Fruit fly (Drosophila melanogaster): Measurements from ENCODE around the gene Hmu.

Hmu gene

DNA sequence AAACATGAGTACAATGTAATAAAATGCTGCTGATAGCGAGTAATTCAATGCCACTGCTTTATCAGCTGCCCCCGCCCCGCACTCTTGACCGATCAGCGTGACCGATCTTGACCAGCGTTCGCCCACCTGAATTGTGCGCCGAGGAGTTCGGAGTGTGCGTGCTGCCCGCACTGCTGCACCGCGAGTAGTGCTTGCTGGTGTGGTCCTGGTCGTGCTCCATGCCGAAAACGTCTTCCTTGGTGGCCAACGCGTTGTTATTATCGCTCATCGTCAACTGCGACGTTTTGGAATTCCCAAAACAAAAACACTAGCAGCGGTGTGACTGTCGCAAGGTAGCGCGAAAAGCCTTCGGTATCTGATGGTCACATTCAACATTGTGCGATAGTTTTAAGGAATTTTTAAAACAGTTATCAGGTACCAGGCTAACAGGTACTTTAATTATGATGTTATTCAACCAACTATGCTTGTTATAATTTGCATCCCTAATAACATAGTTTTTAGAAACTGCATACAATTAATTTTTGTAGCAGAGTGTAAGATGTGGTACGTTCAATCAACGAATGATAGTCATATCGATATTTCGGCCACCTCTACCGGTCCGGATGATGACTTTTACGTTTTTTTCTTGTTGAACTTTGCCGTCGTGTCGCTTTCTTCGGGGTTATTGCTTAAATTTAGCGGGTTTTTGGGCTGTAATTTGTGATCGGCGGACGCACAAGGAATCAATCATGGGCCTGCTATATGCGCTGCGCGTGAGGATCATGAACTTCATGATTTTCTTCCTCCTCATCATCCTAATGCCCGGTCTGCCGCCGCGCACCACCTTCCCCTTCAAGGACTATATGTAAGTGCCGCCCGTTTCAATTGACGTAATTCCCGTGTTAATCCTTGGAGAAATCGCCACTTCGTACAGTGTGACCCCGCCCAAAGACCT, at the start of gene Hmu, which contains the start of gene bigmax (continued):
- TF ChIP-seq Sox102F (GFP tag; optimal IDR thresholded peaks at IDR 0.05) (no peak), vri (GFP tag; optimal IDR thresholded peaks at IDR 0.05) (peak; percentile 68), CG15336 (GFP tag; IDR thresholded peaks at IDR 0.05) (peak; percentile 40; the same call in 1 of the 2 replicates), cyc (GFP tag; optimal IDR thresholded peaks at IDR 0.05) (peak; percentile 83), fkh (GFP tag; optimal IDR thresholded peaks at IDR 0.05) (peak; percentile 31), Smox (GFP tag; optimal IDR thresholded peaks at IDR 0.05) (peak; percentile 79), CG3032 (tag; optimal IDR thresholded peaks at IDR 0.05) (peak; percentile 73), CG8632 (GFP tag; optimal IDR thresholded peaks at IDR 0.05) (peak; percentile 58), esn (GFP tag; optimal IDR thresholded peaks at IDR 0.05) (peak; percentile 85), Blimp-1 (GFP tag; optimal IDR thresholded peaks at IDR 0.05) (no peak)

DNA sequence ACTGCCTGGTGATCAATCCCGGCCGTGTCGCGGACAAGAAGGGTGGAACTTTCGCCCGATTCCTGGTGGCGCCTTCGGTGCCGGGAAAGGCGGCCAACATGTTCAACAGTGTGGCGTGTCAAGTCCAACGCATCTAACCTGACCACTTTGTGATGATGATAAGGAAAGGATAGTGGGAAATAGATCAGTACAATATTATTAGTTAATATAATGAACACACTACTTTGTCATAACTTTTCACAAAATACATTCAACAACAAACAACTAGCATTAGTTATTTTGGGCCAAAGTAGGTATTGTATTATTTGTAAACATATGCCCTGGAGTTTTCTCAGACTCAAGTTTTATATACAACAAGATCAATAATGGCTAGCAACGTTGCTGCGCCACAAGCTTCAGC, 47.6 kb upstream of the Hmu start, which contains the start of gene CG17991:
Gene CG17991 (plus strand): TSS at position 301 of the 400 bp plus-strand sequence.
- no peak for TF ChIP-seq Ets96B (tag; optimal IDR thresholded peaks at IDR 0.05)
- no peak for TF ChIP-seq Hr4 (GFP tag; optimal IDR thresholded peaks at IDR 0.05)
- no peak for TF ChIP-seq spab (GFP tag; optimal IDR thresholded peaks at IDR 0.05)
- TF ChIP-seq CG11762 (GFP tag; optimal IDR thresholded peaks at IDR 0.05; ENCODE audit: insufficient read depth) = no peak
- TF ChIP-seq CG4318 (GFP tag; optimal IDR thresholded peaks at IDR 0.05) = no peak
- no peak for TF ChIP-seq fd59A (GFP tag; optimal IDR thresholded peaks at IDR 0.05)
- TF ChIP-seq CG31627 (GFP tag; optimal IDR thresholded peaks at IDR 0.05) = no peak
- no peak for TF ChIP-seq CG15336 (GFP tag; IDR thresholded peaks at IDR 0.05)
- TF ChIP-seq fkh (GFP tag; optimal IDR thresholded peaks at IDR 0.05) = no peak
- no peak for TF ChIP-seq CG10631 (GFP tag; optimal IDR thresholded peaks at IDR 0.05)
- TF ChIP-seq topi (GFP tag; optimal IDR thresholded peaks at IDR 0.05) = no peak
- TF ChIP-seq Hr38 (GFP tag; optimal IDR thresholded peaks at IDR 0.05) = no peak
- no peak for TF ChIP-seq Lpt (GFP tag; optimal IDR thresholded peaks at IDR 0.05)
- no peak for TF ChIP-seq Smox (GFP tag; optimal IDR thresholded peaks at IDR 0.05)
- no peak for TF ChIP-seq dsx (GFP tag; optimal IDR thresholded peaks at IDR 0.05; ENCODE audit: poor library complexity, severe bottlenecking)

DNA sequence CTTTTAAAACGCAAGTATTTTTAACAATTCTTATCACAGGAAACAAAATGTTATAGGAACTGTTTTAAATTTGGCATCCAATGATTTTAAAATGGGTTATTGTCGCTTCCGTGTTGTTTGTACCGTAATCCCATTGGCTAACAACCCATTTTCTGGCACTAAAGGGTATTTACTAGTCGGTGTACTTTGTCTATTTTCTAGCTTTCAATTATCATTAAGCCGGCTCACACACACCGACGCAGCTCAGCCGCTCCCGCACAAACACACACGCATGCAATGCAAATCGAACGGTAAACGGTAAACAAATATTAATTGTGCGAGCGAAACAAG, 44.2 kb upstream of the Hmu start:
- TF ChIP-seq esn (GFP tag; optimal IDR thresholded peaks at IDR 0.05) = peak; percentile 3
- TF ChIP-seq CG15336 (GFP tag; IDR thresholded peaks at IDR 0.05) = no peak
- TF ChIP-seq lz (GFP tag; optimal IDR thresholded peaks at IDR 0.05) = peak; percentile 5
- TF ChIP-seq spab (GFP tag; optimal IDR thresholded peaks at IDR 0.05) = no peak
- TF ChIP-seq Met (GFP tag; optimal IDR thresholded peaks at IDR 0.05) = no peak
- TF ChIP-seq CG16779 (tag; optimal IDR thresholded peaks at IDR 0.05) = no peak
- TF ChIP-seq CG4318 (GFP tag; optimal IDR thresholded peaks at IDR 0.05) = no peak
- no peak for TF ChIP-seq CG8319 (GFP tag; optimal IDR thresholded peaks at IDR 0.05)
- TF ChIP-seq fkh (GFP tag; optimal IDR thresholded peaks at IDR 0.05) = peak; percentile 89

DNA sequence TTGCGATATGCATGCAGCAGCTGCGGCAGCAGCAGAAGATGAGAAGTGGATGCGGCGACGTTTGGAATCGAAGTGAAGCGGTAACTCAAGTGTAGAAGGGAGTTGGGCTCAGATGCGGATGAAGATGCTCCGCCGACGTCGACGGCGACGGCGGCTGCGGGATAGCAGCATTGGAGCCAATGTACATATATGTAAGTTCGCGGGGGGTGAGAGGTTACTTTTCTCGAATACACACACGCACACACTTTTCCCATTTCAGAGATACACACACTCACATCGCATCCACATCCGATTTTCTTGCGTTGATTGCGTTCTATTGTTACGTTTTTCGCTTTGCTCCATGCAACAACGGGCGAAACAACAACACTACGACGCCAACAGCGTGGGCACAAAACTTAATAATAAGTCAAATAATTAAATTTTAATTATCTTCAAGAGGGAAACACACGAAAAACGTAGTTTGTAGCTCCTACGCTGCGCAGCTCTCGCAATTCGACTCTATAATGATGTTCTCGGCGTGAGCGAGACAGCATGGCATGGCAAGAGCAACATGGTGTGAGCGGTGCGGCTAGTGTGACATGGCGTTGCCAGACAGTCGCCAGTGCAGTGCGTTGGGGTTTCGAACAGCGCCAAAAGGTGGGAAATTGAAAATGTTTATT, 43.7 kb upstream of the Hmu start, which contains the start of gene CG18766:
Gene CG18766 (minus strand): TSS at position 508 of the 659 bp plus-strand sequence.
- TF ChIP-seq fd85E (GFP tag; optimal IDR thresholded peaks at IDR 0.05) (no peak), CG31627 (GFP tag; optimal IDR thresholded peaks at IDR 0.05) (peak; percentile 16), achi (GFP tag; optimal IDR thresholded peaks at IDR 0.05) (no peak), vri (GFP tag; optimal IDR thresholded peaks at IDR 0.05) (peak; percentile 39), spab (GFP tag; optimal IDR thresholded peaks at IDR 0.05) (no peak), CG11762 (GFP tag; optimal IDR thresholded peaks at IDR 0.05; ENCODE audit: insufficient read depth) (no peak), CG6276 (GFP tag; optimal IDR thresholded peaks at IDR 0.05) (no peak), Sox15 (GFP tag; optimal IDR thresholded peaks at IDR 0.05) (no peak), dsx (GFP tag; optimal IDR thresholded peaks at IDR 0.05; ENCODE audit: poor library complexity, severe bottlenecking) (no peak), Eip93F (GFP tag; optimal IDR thresholded peaks at IDR 0.05) (peak; percentile 66), fd59A (GFP tag; optimal IDR thresholded peaks at IDR 0.05) (no peak), cyc (GFP tag; optimal IDR thresholded peaks at IDR 0.05) (no peak), acj6 (GFP tag; optimal IDR thresholded peaks at IDR 0.05) (no peak), CG16779 (tag; optimal IDR thresholded peaks at IDR 0.05) (no peak), CG6163 (GFP tag; IDR thresholded peaks at IDR 0.05) (0 out of 3 replicates have a peak, but pooled peaks have one; percentile 46), Sox14 (GFP tag; optimal IDR thresholded peaks at IDR 0.05) (peak; percentile 36), Ets21C (GFP tag; optimal IDR thresholded peaks at IDR 0.05) (no peak), CG7368 (GFP tag; optimal IDR thresholded peaks at IDR 0.05) (no peak), dac (GFP tag; optimal IDR thresholded peaks at IDR 0.05) (no peak), CG10631 (GFP tag; optimal IDR thresholded peaks at IDR 0.05) (no peak), CG11294 (GFP tag; IDR thresholded peaks at IDR 0.05) (no peak), CG32006 (GFP tag; optimal IDR thresholded peaks at IDR 0.05) (peak; percentile 28), CG11902 (GFP tag; optimal IDR thresholded peaks at IDR 0.05) (no peak), CG3032 (tag; optimal IDR thresholded peaks at IDR 0.05) (no peak), Sox102F (GFP tag; optimal IDR thresholded peaks at IDR 0.05) (no peak), net (GFP tag; optimal IDR thresholded peaks at IDR 0.05) (no peak)

All from whole organism, prepupa.